Fruit fly (Drosophila melanogaster) whole organism, embryonic: ENCODE results near the gene Sk2.
A peak's percentile ranks its signal among the peaks of the same experiment; 100 is the strongest.

Source experiments
- Blimp-1 ChIP-seq: fragments of 200-800 bp; sonication (Bioruptor generic); optimal IDR thresholded peaks from 3 replicates; lab custom pipeline; 2018; ENCODE audit warnings: missing biosample characterization, missing genetic modification characterization, mild to moderate bottlenecking, moderate library complexity, missing genetic modification reagents
- CG10274 ChIP-seq: fragments of 200-800 bp; sonication (Bioruptor generic); optimal IDR thresholded peaks from 3 replicates; lab custom pipeline; 2017; ENCODE audit warnings: missing biosample characterization, mild to moderate bottlenecking, missing genetic modification characterization
- CG10654 ChIP-seq: fragments of 200-800 bp; sonication (Bioruptor generic); optimal IDR thresholded peaks from 2 replicates; lab custom pipeline; 2016; ENCODE audit warnings: missing biosample characterization, missing genetic modification characterization
- CG11504 ChIP-seq: fragments of 200-800 bp; sonication (Bioruptor generic); optimal IDR thresholded peaks from 3 replicates; lab custom pipeline; 2019; ENCODE audit warnings: missing biosample characterization, mild to moderate bottlenecking, missing genetic modification characterization, moderate library complexity
- CG12299 ChIP-seq: fragments of 200-800 bp; sonication (Bioruptor generic); optimal IDR thresholded peaks from 2 replicates; lab custom pipeline; 2018; ENCODE audit warnings: missing biosample characterization, mild to moderate bottlenecking, missing genetic modification characterization
- CG17568 ChIP-seq: fragments of 200-800 bp; sonication (Bioruptor generic); optimal IDR thresholded peaks from 2 replicates; lab custom pipeline; 2018; ENCODE audit warnings: missing biosample characterization, mild to moderate bottlenecking, missing genetic modification characterization, moderate library complexity
- CG18599 ChIP-seq: fragments of 200-800 bp; sonication (Bioruptor generic); optimal IDR thresholded peaks from 3 replicates; lab custom pipeline; 2017; ENCODE audit warnings: missing biosample characterization, missing genetic modification characterization, mild to moderate bottlenecking, moderate library complexity, missing genetic modification reagents
- CG2712 ChIP-seq: fragments of 200-800 bp; optimal IDR thresholded peaks from 3 replicates; lab custom pipeline; 2019; ENCODE audit warnings: missing biosample characterization, mild to moderate bottlenecking, missing genetic modification characterization, moderate library complexity
- CG32772 ChIP-seq: fragments of 200-800 bp; sonication (Bioruptor generic); IDR thresholded peaks from 2 replicates; pipeline ENCODE4 v1.3.6; 2022; ENCODE audit warnings: missing biosample characterization, missing genetic modification characterization
- CG33213 ChIP-seq: fragments of 200-800 bp; sonication (Bioruptor generic); optimal IDR thresholded peaks from 3 replicates; lab custom pipeline; 2016; ENCODE audit warnings: missing biosample characterization, missing genetic modification characterization
- CG33557 ChIP-seq: fragments of 200-800 bp; sonication (Bioruptor generic); optimal IDR thresholded peaks from 2 replicates; lab custom pipeline; 2019; ENCODE audit warnings: missing biosample characterization, mild to moderate bottlenecking, missing genetic modification characterization, moderate library complexity
- CG4730 ChIP-seq: fragments of 200-800 bp; sonication (Bioruptor generic); IDR thresholded peaks from 2 replicates; pipeline ENCODE4 v1.3.6; 2022; ENCODE audit warnings: missing biosample characterization, missing genetic modification characterization
- CG4854 ChIP-seq: fragments of 200-800 bp; sonication (Bioruptor generic); optimal IDR thresholded peaks from 2 replicates; lab custom pipeline; 2016; ENCODE audit warnings: missing biosample characterization, missing genetic modification characterization, inconsistent platforms
- CG5180 ChIP-seq: fragments of 200-800 bp; sonication (Bioruptor generic); optimal IDR thresholded peaks from 3 replicates; lab custom pipeline; 2017; ENCODE audit warnings: missing biosample characterization, missing genetic modification characterization, mild to moderate bottlenecking, moderate library complexity, missing genetic modification reagents
- CG6654 ChIP-seq: fragments of 200-800 bp; sonication (Bioruptor generic); optimal IDR thresholded peaks from 2 replicates; lab custom pipeline; 2017; ENCODE audit warnings: missing biosample characterization, mild to moderate bottlenecking, missing genetic modification characterization
- CG6689 ChIP-seq: fragments of 200-800 bp; sonication (Bioruptor generic); IDR thresholded peaks from 2 replicates; pipeline ENCODE4 v1.3.6; 2022; ENCODE audit warnings: missing biosample characterization, missing genetic modification characterization
- CG7271 ChIP-seq: fragments of 200-800 bp; sonication (Bioruptor generic); optimal IDR thresholded peaks from 2 replicates; lab custom pipeline; 2018; ENCODE audit warnings: missing biosample characterization, mild to moderate bottlenecking, missing genetic modification characterization, moderate library complexity
- CG7963 ChIP-seq: fragments of 200-800 bp; sonication (Bioruptor generic); IDR thresholded peaks from 3 replicates; pipeline ENCODE4 v1.3.6; 2022; ENCODE audit warnings: missing biosample characterization, missing genetic modification characterization; ENCODE audit not compliant: partially characterized antibody
- CG7987 ChIP-seq: fragments of 200-800 bp; sonication (Bioruptor generic); optimal IDR thresholded peaks from 2 replicates; lab custom pipeline; 2018; ENCODE audit warnings: missing biosample characterization, mild to moderate bottlenecking, missing genetic modification characterization, moderate library complexity
- CG9932 ChIP-seq: fragments of 200-800 bp; sonication (Bioruptor generic); IDR thresholded peaks from 2 replicates; pipeline ENCODE4 v1.3.6; 2022; ENCODE audit warnings: missing biosample characterization, missing genetic modification characterization
- CTCF ChIP-seq: fragments of 200-800 bp; sonication (Bioruptor generic); optimal IDR thresholded peaks from 2 replicates; lab custom pipeline; 2017; ENCODE audit warnings: missing biosample characterization, mild to moderate bottlenecking, missing genetic modification characterization, moderate library complexity
- CoRest ChIP-seq: fragments of 200-800 bp; sonication (Bioruptor generic); optimal IDR thresholded peaks from 3 replicates; lab custom pipeline; 2018; ENCODE audit warnings: missing biosample characterization, mild to moderate bottlenecking, missing genetic modification characterization, moderate library complexity
- Deaf1 ChIP-seq: fragments of 200-800 bp; optimal IDR thresholded peaks from 3 replicates; lab custom pipeline; 2019; ENCODE audit warnings: missing biosample characterization, mild to moderate bottlenecking, missing genetic modification characterization, moderate library complexity
- Dek ChIP-seq: fragments of 200-800 bp; sonication (Bioruptor generic); optimal IDR thresholded peaks from 3 replicates; lab custom pipeline; 2019; ENCODE audit warnings: missing biosample characterization, mild to moderate bottlenecking, missing genetic modification characterization, moderate library complexity
- Dp ChIP-seq: fragments of 200-800 bp; sonication (Bioruptor generic); optimal IDR thresholded peaks from 2 replicates; lab custom pipeline; 2018; ENCODE audit warnings: missing biosample characterization, mild to moderate bottlenecking, missing genetic modification characterization, moderate library complexity
- H15 ChIP-seq: fragments of 200-800 bp; sonication (Bioruptor generic); IDR thresholded peaks from 3 replicates; pipeline ENCODE4 v1.3.6; 2022; ENCODE audit warnings: missing biosample characterization, missing genetic modification characterization
- HmgZ ChIP-seq: fragments of 200-800 bp; sonication (Bioruptor generic); optimal IDR thresholded peaks from 2 replicates; lab custom pipeline; 2018; ENCODE audit warnings: missing biosample characterization, mild to moderate bottlenecking, missing genetic modification characterization
- Max ChIP-seq: fragments of 200-800 bp; sonication (Bioruptor generic); optimal IDR thresholded peaks from 2 replicates; lab custom pipeline; 2016; ENCODE audit warnings: missing biosample characterization, mild to moderate bottlenecking, missing genetic modification characterization
- Med ChIP-seq: fragments of 200-800 bp; sonication (Bioruptor generic); peaks from one replicate; lab custom pipeline; 2016; ENCODE audit warnings: missing biosample characterization, missing genetic modification characterization, mild to moderate bottlenecking, inconsistent platforms, moderate library complexity
- Oli ChIP-seq: fragments of 200-800 bp; sonication (Bioruptor generic); optimal IDR thresholded peaks from 2 replicates; lab custom pipeline; 2018; ENCODE audit warnings: missing biosample characterization, mild to moderate bottlenecking, missing genetic modification characterization, moderate library complexity
- PHDP ChIP-seq: fragments of 200-800 bp; sonication (Bioruptor generic); optimal IDR thresholded peaks from 3 replicates; lab custom pipeline; 2018; ENCODE audit warnings: missing biosample characterization, mild to moderate bottlenecking, missing genetic modification characterization, moderate library complexity
- Rx ChIP-seq: fragments of 200-800 bp; sonication (Bioruptor generic); IDR thresholded peaks from 2 replicates; pipeline ENCODE4 v1.3.6; 2022; ENCODE audit warnings: missing biosample characterization, missing genetic modification characterization
- Ssrp ChIP-seq: fragments of 200-800 bp; sonication (Bioruptor generic); optimal IDR thresholded peaks from 2 replicates; lab custom pipeline; 2018; ENCODE audit warnings: missing biosample characterization, mild to moderate bottlenecking, missing genetic modification characterization, moderate library complexity
- Taf1 ChIP-seq: fragments of 200-800 bp; sonication (Bioruptor generic); IDR thresholded peaks from 2 replicates; pipeline ENCODE4 v1.3.6; 2022; ENCODE audit warnings: missing biosample characterization, missing genetic modification characterization
- bab2 ChIP-seq: fragments of 200-800 bp; sonication (Bioruptor generic); optimal IDR thresholded peaks from 2 replicates; lab custom pipeline; 2016; ENCODE audit warnings: missing biosample characterization, missing genetic modification characterization
- br ChIP-seq: fragments of >200 bp; optimal IDR thresholded peaks from 2 replicates; lab custom pipeline; 2017
- chif ChIP-seq, 2 experiments: fragments of 200-800 bp; sonication (Bioruptor generic); optimal IDR thresholded peaks; 3 replicates each; lab custom pipeline; 2016; ENCODE audit warnings: missing biosample characterization in 2 of 2, missing genetic modification characterization in 2 of 2
- danr ChIP-seq: fragments of 200-800 bp; sonication (Bioruptor generic); IDR thresholded peaks from 2 replicates; pipeline ENCODE4 v1.3.6; 2022; ENCODE audit warnings: missing biosample characterization, missing genetic modification characterization
- dm ChIP-seq: fragments of 200-800 bp; sonication (Bioruptor generic); optimal IDR thresholded peaks from 3 replicates; lab custom pipeline; 2016; ENCODE audit warnings: missing biosample characterization, missing genetic modification characterization
- eyg ChIP-seq: fragments of 200-800 bp; sonication (Bioruptor generic); optimal IDR thresholded peaks from 3 replicates; lab custom pipeline; 2016; ENCODE audit warnings: missing biosample characterization, missing genetic modification characterization
- gcm ChIP-seq: fragments of 200-800 bp; sonication (Bioruptor generic); optimal IDR thresholded peaks from 2 replicates; lab custom pipeline; 2019; ENCODE audit warnings: missing biosample characterization, mild to moderate bottlenecking, missing genetic modification characterization, moderate library complexity
- gsb-n ChIP-seq: fragments of 200-800 bp; sonication (Bioruptor generic); optimal IDR thresholded peaks from 3 replicates; lab custom pipeline; 2018; ENCODE audit warnings: missing biosample characterization, mild to moderate bottlenecking, missing genetic modification characterization
- h ChIP-seq: fragments of >200 bp; optimal IDR thresholded peaks from 2 replicates; lab custom pipeline; 2017
- hth ChIP-seq: fragments of >200 bp; optimal IDR thresholded peaks from 2 replicates; lab custom pipeline; 2017; ENCODE audit warnings: inconsistent platforms
- ind ChIP-seq: fragments of 200-800 bp; sonication (Bioruptor generic); optimal IDR thresholded peaks from 3 replicates; lab custom pipeline; 2016; ENCODE audit warnings: missing biosample characterization, missing genetic modification characterization
- kni ChIP-seq: fragments of 200-800 bp; sonication (Bioruptor generic); optimal IDR thresholded peaks from 3 replicates; lab custom pipeline; 2017; ENCODE audit warnings: mild to moderate bottlenecking, missing biosample characterization, missing genetic modification reagents, missing genetic modification characterization
- nom ChIP-seq: fragments of 200-800 bp; sonication (Bioruptor generic); optimal IDR thresholded peaks from 2 replicates; lab custom pipeline; 2017; ENCODE audit warnings: missing biosample characterization, missing genetic modification characterization, mild to moderate bottlenecking, moderate library complexity, missing genetic modification reagents
- oc ChIP-seq: fragments of 200-800 bp; sonication (Bioruptor generic); optimal IDR thresholded peaks from 2 replicates; lab custom pipeline; 2018; ENCODE audit warnings: missing biosample characterization, mild to moderate bottlenecking, missing genetic modification characterization, moderate library complexity
- org-1 ChIP-seq: fragments of 200-800 bp; sonication (Bioruptor generic); optimal IDR thresholded peaks from 2 replicates; lab custom pipeline; 2017; ENCODE audit warnings: missing biosample characterization, missing genetic modification characterization
- shn ChIP-seq: fragments of 200-800 bp; sonication (Bioruptor generic); optimal IDR thresholded peaks from 3 replicates; lab custom pipeline; 2016; ENCODE audit warnings: missing biosample characterization, missing genetic modification characterization
- slbo ChIP-seq: fragments of 200-800 bp; sonication (Bioruptor generic); IDR thresholded peaks from 2 replicates; pipeline ENCODE4 v1.3.6; 2022; ENCODE audit warnings: missing biosample characterization, missing genetic modification characterization
- tgo ChIP-seq: fragments of 200-800 bp; sonication (Bioruptor generic); IDR thresholded peaks from 3 replicates; pipeline ENCODE4 v1.3.6; 2022; ENCODE audit warnings: missing biosample characterization, missing genetic modification characterization

The Sk2 gene

DNA sequence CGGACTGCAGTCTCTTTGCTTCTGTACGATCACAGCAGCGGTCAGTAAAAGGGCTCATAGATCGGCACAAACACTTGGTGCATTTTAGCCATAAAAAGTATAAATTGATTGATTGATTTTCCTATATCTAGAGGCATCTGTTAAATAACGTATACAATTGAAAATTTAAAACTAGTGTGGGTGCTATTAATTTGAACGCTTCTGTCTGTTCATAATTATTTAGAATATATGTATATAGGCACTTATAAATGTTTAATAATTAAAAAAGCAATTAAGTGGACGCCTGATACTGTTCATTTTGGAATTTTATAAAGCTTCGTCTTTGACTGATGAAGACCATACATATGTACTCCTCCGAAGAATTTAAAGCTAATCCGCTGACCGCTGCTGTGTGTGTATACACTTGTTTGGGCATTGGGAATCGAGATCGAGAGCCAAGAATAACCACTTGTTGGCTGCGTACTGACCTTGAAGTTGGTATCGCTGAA, 1.6 kb upstream of the Sk2 start (continued):
- no peak for TF ChIP-seq Taf1
- TF ChIP-seq Dek (tag; lab: Kevin White, UChicago) = peak; percentile 7
- TF ChIP-seq CG6654 = no peak
- TF ChIP-seq CTCF (GFP tag; lab: Kevin White, UChicago) = no peak
- TF ChIP-seq CG5180 = no peak
- no peak for TF ChIP-seq CG9932 (GFP tag; lab: Robert Waterston, UW)
- no peak for TF ChIP-seq chif (GFP tag; optimal IDR thresholded peaks at IDR 0.05; lab: Kevin White, UChicago)
- peak; percentile 50 for TF ChIP-seq ind (GFP tag; lab: Kevin White, UChicago)
- no peak for TF ChIP-seq CG12299 (tag; lab: Kevin White, UChicago)
- no peak for TF ChIP-seq CG32772 (GFP tag; lab: Robert Waterston, UW)
- peak; percentile 42 for TF ChIP-seq PHDP (tag; lab: Kevin White, UChicago)
- TF ChIP-seq gsb-n (tag; lab: Kevin White, UChicago) = no peak
- TF ChIP-seq Max = no peak
- peak; percentile 71 for TF ChIP-seq Oli (tag; lab: Kevin White, UChicago)
- TF ChIP-seq oc (tag; lab: Kevin White, UChicago) = no peak
- no peak for TF ChIP-seq CG7271 (tag; lab: Kevin White, UChicago)
- TF ChIP-seq Rx (GFP tag; lab: Robert Waterston, UW) = 0 out of 2 replicates have a peak, but pooled peaks have one; percentile 4
- TF ChIP-seq shn (GFP tag; lab: Kevin White, UChicago) = no peak
- TF ChIP-seq Deaf1 (tag; lab: Kevin White, UChicago) = no peak
- no peak for TF ChIP-seq eyg (GFP tag; lab: Kevin White, UChicago)
- peak; percentile 8 for TF ChIP-seq CG18599 (GFP tag; lab: Kevin White, UChicago)
- TF ChIP-seq CG17568 (GFP tag; lab: Kevin White, UChicago) = no peak
- TF ChIP-seq gcm (GFP tag; lab: Kevin White, UChicago) = no peak
- no peak for TF ChIP-seq CG33557 (GFP tag; lab: Kevin White, UChicago)
- TF ChIP-seq hth (lab: Kevin White, UChicago) = no peak
- no peak for TF ChIP-seq h (lab: Kevin White, UChicago)
- TF ChIP-seq nom (GFP tag; lab: Kevin White, UChicago) = peak; percentile 81
- no peak for TF ChIP-seq CG7963 (GFP tag; lab: Robert Waterston, UW)
- TF ChIP-seq danr (GFP tag; lab: Robert Waterston, UW) = no peak
- TF ChIP-seq CG33213 = no peak
- no peak for TF ChIP-seq HmgZ
- TF ChIP-seq Dp = no peak
- no peak for TF ChIP-seq CG4854 (GFP tag; lab: Kevin White, UChicago)
- TF ChIP-seq CG10654 = no peak
- no peak for TF ChIP-seq CG10274
- TF ChIP-seq CoRest = peak; percentile 42
- peak; percentile 43; the same call in 1 of the 2 replicates for TF ChIP-seq CG6689 (GFP tag; lab: Robert Waterston, UW)
- peak; percentile 26 for TF ChIP-seq Ssrp (tag; lab: Kevin White, UChicago)
- TF ChIP-seq org-1 (GFP tag; lab: Kevin White, UChicago) = peak; percentile 26
- peak; percentile 70 for TF ChIP-seq CG11504
- TF ChIP-seq CG4730 = no peak
- TF ChIP-seq CG7987 (GFP tag; lab: Kevin White, UChicago) = no peak
- peak; percentile 39; the same call in 2 of the 3 replicates for TF ChIP-seq tgo
- peak; percentile 38 for TF ChIP-seq CG2712 (tag; lab: Kevin White, UChicago)
- no peak for TF ChIP-seq kni (GFP tag; lab: Kevin White, UChicago)
- TF ChIP-seq slbo (GFP tag; lab: Robert Waterston, UW) = peak; percentile 40; the same call in 1 of the 2 replicates
- no peak for TF ChIP-seq H15 (GFP tag; lab: Robert Waterston, UW)
- TF ChIP-seq br = no peak
- TF ChIP-seq bab2 (GFP tag; lab: Kevin White, UChicago) = no peak
- TF ChIP-seq Med (GFP tag; lab: Kevin White, UChicago) = peak; percentile 59
- TF ChIP-seq Blimp-1 (GFP tag; lab: Kevin White, UChicago) = peak; percentile 38
- no peak for TF ChIP-seq dm (GFP tag; lab: Kevin White, UChicago)
